ENCODE assay signal across 1 fruit fly cellular context in the genomic region with DNA sequence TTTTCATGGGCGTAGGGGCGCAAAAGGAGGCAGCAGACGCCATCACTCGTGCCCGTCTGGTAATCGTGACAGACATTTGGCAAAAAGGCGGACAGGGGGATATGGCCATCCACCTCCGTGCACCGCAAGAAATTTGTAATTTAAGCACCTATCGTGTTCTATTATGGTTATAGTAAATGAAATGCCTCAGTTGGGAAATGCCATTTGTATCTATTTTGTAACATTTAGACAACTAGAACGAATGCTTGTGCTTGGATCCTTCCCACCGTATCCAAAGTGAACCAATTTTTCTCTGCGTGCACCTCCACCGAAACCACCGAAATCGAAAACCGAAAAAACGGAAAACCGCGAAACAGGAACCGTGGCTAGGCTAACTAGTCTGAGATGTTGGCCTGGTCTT.
TF ChIP-seq lines count a peak whose summit lies in the region.

No protein-coding gene starts in this region.

TF ChIP-seq in whole organism, prepupa, 60 proteins besides CTCF, POLR2A, EP300 and RAD21 (continued from another document):
- TF ChIP-seq Hr4 (GFP tag; optimal IDR thresholded peaks at IDR 0.05; lab: Kevin White, UChicago) (peak; percentile 90), spab (GFP tag; optimal IDR thresholded peaks at IDR 0.05; lab: Kevin White, UChicago) (peak; percentile 0), CG6854 (GFP tag; optimal IDR thresholded peaks at IDR 0.05; lab: Kevin White, UChicago) (no peak), fkh (GFP tag; optimal IDR thresholded peaks at IDR 0.05; lab: Kevin White, UChicago) (no peak), eg (GFP tag; IDR thresholded peaks at IDR 0.05; lab: Robert Waterston, UW) (peak; percentile 88), Smox (GFP tag; optimal IDR thresholded peaks at IDR 0.05; lab: Kevin White, UChicago) (no peak), achi (GFP tag; optimal IDR thresholded peaks at IDR 0.05; lab: Kevin White, UChicago) (peak; percentile 56), CG32006 (GFP tag; optimal IDR thresholded peaks at IDR 0.05; lab: Kevin White, UChicago) (peak; percentile 85), CG6792 (GFP tag; optimal IDR thresholded peaks at IDR 0.05; lab: Kevin White, UChicago) (no peak), Hr38 (GFP tag; optimal IDR thresholded peaks at IDR 0.05; lab: Kevin White, UChicago) (no peak), CG11762 (GFP tag; optimal IDR thresholded peaks at IDR 0.05; lab: Kevin White, UChicago; ENCODE audit: insufficient read depth) (peak; percentile 4), Ets96B (tag; optimal IDR thresholded peaks at IDR 0.05; lab: Kevin White, UChicago) (peak; percentile 21), svp (GFP tag; lab: Kevin White, UChicago) (no peak), Eip93F (GFP tag; optimal IDR thresholded peaks at IDR 0.05; lab: Kevin White, UChicago) (no peak), CG11294 (GFP tag; IDR thresholded peaks at IDR 0.05; lab: Robert Waterston, UW) (no peak), vri (GFP tag; optimal IDR thresholded peaks at IDR 0.05; lab: Kevin White, UChicago) (no peak), CG9139 (GFP tag; optimal IDR thresholded peaks at IDR 0.05; lab: Kevin White, UChicago) (no peak), fd59A (GFP tag; optimal IDR thresholded peaks at IDR 0.05; lab: Kevin White, UChicago) (peak; percentile 8), CG10669 (GFP tag; optimal IDR thresholded peaks at IDR 0.05; lab: Kevin White, UChicago) (no peak), OdsH (GFP tag; optimal IDR thresholded peaks at IDR 0.05; lab: Kevin White, UChicago) (peak; percentile 39), Ets21C (GFP tag; optimal IDR thresholded peaks at IDR 0.05; lab: Kevin White, UChicago) (no peak), Eip75B (GFP tag; optimal IDR thresholded peaks at IDR 0.05; lab: Kevin White, UChicago) (no peak)
